Worm (Caenorhabditis elegans): ENCODE measurements around the gene letm-1.

Gene letm-1

ce11 chrV:13620676-13621075 is 40.4 kb upstream of the letm-1 start, which contains the start of gene F53F4.15:
F53F4.15 (plus strand) TSS chrV:13620976.
- TF ChIP-seq ceh-45 (GFP tag; IDR thresholded peaks at IDR 0.05) = no peak
- TF ChIP-seq unc-3 (GFP tag; conservative IDR thresholded peaks at IDR 0.05) = no peak
- no peak for TF ChIP-seq unc-3 (tag; optimal IDR thresholded peaks at IDR 0.05)
- no peak for TF ChIP-seq ahr-1 (tag; optimal IDR thresholded peaks at IDR 0.05)
- no peak for TF ChIP-seq eyg-1 (tag; optimal IDR thresholded peaks at IDR 0.05)
- TF ChIP-seq ceh-31 (tag; optimal IDR thresholded peaks at IDR 0.05) = no peak
- no peak for TF ChIP-seq nhr-11 (tag; optimal IDR thresholded peaks at IDR 0.05)
- no peak for TF ChIP-seq sox-4 (tag; optimal IDR thresholded peaks at IDR 0.05)
- no peak for TF ChIP-seq pha-4 (tag; optimal IDR thresholded peaks at IDR 0.05)
- no peak for TF ChIP-seq lim-6 (tag; optimal IDR thresholded peaks at IDR 0.05)
- TF ChIP-seq ceh-48 (tag; optimal IDR thresholded peaks at IDR 0.05) = no peak
- no peak for TF ChIP-seq ama-1 (optimal IDR thresholded peaks at IDR 0.05)
- no peak for TF ChIP-seq pqm-1 (tag; optimal IDR thresholded peaks at IDR 0.05)
- TF ChIP-seq ceh-22 (tag; optimal IDR thresholded peaks at IDR 0.05) = no peak
- TF ChIP-seq tbx-7 (tag; optimal IDR thresholded peaks at IDR 0.05) = no peak
- no peak for TF ChIP-seq pha-2 (tag; optimal IDR thresholded peaks at IDR 0.05)
- no peak for TF ChIP-seq ceh-18 (tag; optimal IDR thresholded peaks at IDR 0.05)
- TF ChIP-seq tbx-2 (tag; optimal IDR thresholded peaks at IDR 0.05) = no peak
- no peak for TF ChIP-seq Y22D7AL.16 (tag; optimal IDR thresholded peaks at IDR 0.05)

- TF ChIP-seq elt-2 (tag; optimal IDR thresholded peaks at IDR 0.05) = no peak
- TF ChIP-seq tbx-2 (tag; optimal IDR thresholded peaks at IDR 0.05) = no peak
- no peak for TF ChIP-seq odd-2 (tag; optimal IDR thresholded peaks at IDR 0.05)
- no peak for TF ChIP-seq pha-2 (tag; optimal IDR thresholded peaks at IDR 0.05)
Observed at ce11 chrV:13621720-13622119, 39.3 kb upstream of the letm-1 start, which contains the start of gene F53F4.16. F53F4.16 (minus strand) TSS chrV:13621820.

- TF ChIP-seq odd-2 (tag; optimal IDR thresholded peaks at IDR 0.05) = no peak
- TF ChIP-seq madf-2 (tag; optimal IDR thresholded peaks at IDR 0.05) = no peak
- TF ChIP-seq sox-4 (tag; optimal IDR thresholded peaks at IDR 0.05) = no peak
- TF ChIP-seq T23F11.4 (GFP tag; optimal IDR thresholded peaks at IDR 0.05) = no peak
- TF ChIP-seq ztf-16 (tag; optimal IDR thresholded peaks at IDR 0.05) = no peak
- TF ChIP-seq ceh-2 (tag; optimal IDR thresholded peaks at IDR 0.05) = no peak
Observed at ce11 chrV:13624424-13624823, 36.6 kb upstream of the letm-1 start, which contains the start of gene F53F4.11. F53F4.11 (minus strand) TSS chrV:13624524.

ce11 chrV:13625517-13626097 is 35.5 kb upstream of the letm-1 start, which contains the start of the genes nduv-2 and F53F4.12:
nduv-2 (minus strand) TSS chrV:13625567.
F53F4.12 (plus strand) TSS chrV:13626047.
- peak; percentile 34 for TF ChIP-seq ets-4 (tag; optimal IDR thresholded peaks at IDR 0.05)
- peak; percentile 36 for TF ChIP-seq tbx-2 (tag; optimal IDR thresholded peaks at IDR 0.05)
- no peak for TF ChIP-seq unc-3 (GFP tag; conservative IDR thresholded peaks at IDR 0.05)
- TF ChIP-seq unc-3 (tag; optimal IDR thresholded peaks at IDR 0.05) = no peak
- peak; percentile 12 for TF ChIP-seq unc-42 (tag; optimal IDR thresholded peaks at IDR 0.05)
- peak; percentile 58 for TF ChIP-seq ceh-31 (tag; optimal IDR thresholded peaks at IDR 0.05)
- TF ChIP-seq hlh-15 (tag; optimal IDR thresholded peaks at IDR 0.05) = no peak
- TF ChIP-seq ceh-2 (tag; optimal IDR thresholded peaks at IDR 0.05) = peak; percentile 4
- no peak for TF ChIP-seq ceh-14 (tag; optimal IDR thresholded peaks at IDR 0.05)

ce11 chrV:13627103-13627623 is 33.9 kb upstream of the letm-1 start, which contains the start of gene sde-2:
sde-2 (plus strand) TSS chrV:13627573.
- TF ChIP-seq ceh-34 (tag; optimal IDR thresholded peaks at IDR 0.05) (no peak), unc-42 (tag; optimal IDR thresholded peaks at IDR 0.05) (peak; percentile 93), hlh-30 (tag; optimal IDR thresholded peaks at IDR 0.05; ENCODE audit: insufficient read depth) (peak; percentile 82)

- TF ChIP-seq ceh-18 (tag; optimal IDR thresholded peaks at IDR 0.05) (no peak), ahr-1 (tag; optimal IDR thresholded peaks at IDR 0.05) (no peak), ama-1 (optimal IDR thresholded peaks at IDR 0.05) (no peak), unc-55 (GFP tag; optimal IDR thresholded peaks at IDR 0.05) (no peak), hlh-6 (tag; optimal IDR thresholded peaks at IDR 0.05) (no peak), unc-42 (tag; optimal IDR thresholded peaks at IDR 0.05) (no peak)
Observed at ce11 chrV:13634149-13634548, 26.9 kb upstream of the letm-1 start, which contains the start of gene H37A05.2. H37A05.2 (minus strand) TSS chrV:13634249.

Measured in whole organism, late embryonic.